Worm (Caenorhabditis elegans): Measurements from ENCODE around the gene idpp-6.

ce11 chrX:6813025-6813424 is 30.1 kb downstream of the idpp-6 start:
- no peak for TF ChIP-seq lin-39 (tag; optimal IDR thresholded peaks at IDR 0.05)
- TF ChIP-seq lin-11 (tag; optimal IDR thresholded peaks at IDR 0.05): no peak
- no peak for TF ChIP-seq snpc-4 (tag; optimal IDR thresholded peaks at IDR 0.05)
